Worm (Caenorhabditis elegans): ENCODE data around the gene arrd-18.

The arrd-18 gene

ce11 chrV:3324178-3324577, 12.3 kb upstream of the arrd-18 start, which contains the start of gene C17B7.8:
Gene C17B7.8, minus strand, starts transcription at chrV:3324278.
- TF ChIP-seq F16B12.6 (tag; optimal IDR thresholded peaks at IDR 0.05) (no peak), egl-13 (tag; optimal IDR thresholded peaks at IDR 0.05) (no peak), fkh-8 (tag; optimal IDR thresholded peaks at IDR 0.05) (no peak), ceh-82 (tag; optimal IDR thresholded peaks at IDR 0.05) (no peak), mef-2 (tag; optimal IDR thresholded peaks at IDR 0.05) (no peak), pqm-1 (tag; optimal IDR thresholded peaks at IDR 0.05) (no peak), unc-30 (tag; optimal IDR thresholded peaks at IDR 0.05) (no peak), nhr-28 (tag; optimal IDR thresholded peaks at IDR 0.05) (no peak), Y116A8C.19 (tag; optimal IDR thresholded peaks at IDR 0.05; ENCODE audit: borderline replicate concordance) (no peak), lir-3 (tag; optimal IDR thresholded peaks at IDR 0.05; ENCODE audit: poor library complexity) (no peak)

ce11 chrV:3320432-3320831, 8.5 kb upstream of the arrd-18 start, which contains the start of gene C17B7.14:
Gene C17B7.14, minus strand, starts transcription at chrV:3320532.
- no peak for TF ChIP-seq ama-1 (optimal IDR thresholded peaks at IDR 0.05)

ce11 chrV:3320005-3320404, 8.1 kb upstream of the arrd-18 start, which contains the start of gene F35F10.14:
Gene F35F10.14, minus strand, starts transcription at chrV:3320105.
- TF ChIP-seq tbx-2 (tag; optimal IDR thresholded peaks at IDR 0.05) (no peak), fkh-4 (tag; optimal IDR thresholded peaks at IDR 0.05; ENCODE audit: borderline replicate concordance) (no peak), sup-37 (GFP tag; optimal IDR thresholded peaks at IDR 0.05) (no peak), jun-1 (tag; optimal IDR thresholded peaks at IDR 0.05) (no peak), dpl-1 (GFP tag; optimal IDR thresholded peaks at IDR 0.05) (no peak), lin-39 (tag; optimal IDR thresholded peaks at IDR 0.05) (no peak), vab-15 (tag; optimal IDR thresholded peaks at IDR 0.05) (no peak), ztf-4 (tag; optimal IDR thresholded peaks at IDR 0.05) (no peak), fos-1 (tag; optimal IDR thresholded peaks at IDR 0.05) (no peak), ceh-63 (GFP tag; optimal IDR thresholded peaks at IDR 0.05) (no peak), nhr-84 (tag; optimal IDR thresholded peaks at IDR 0.05) (no peak), nhr-85 (tag) (no peak), ets-5 (GFP tag; IDR thresholded peaks at IDR 0.05) (no peak), pag-3 (tag; optimal IDR thresholded peaks at IDR 0.05; ENCODE audit: borderline replicate concordance, insufficient read depth) (no peak), skn-1 (tag; optimal IDR thresholded peaks at IDR 0.05) (no peak), fkh-8 (tag; optimal IDR thresholded peaks at IDR 0.05) (no peak), unc-86 (tag; optimal IDR thresholded peaks at IDR 0.05) (no peak)

ce11 chrV:3318975-3319374, 7.1 kb upstream of the arrd-18 start, which contains the start of gene F35F10.13:
Gene F35F10.13, minus strand, starts transcription at chrV:3319075.
- TF ChIP-seq nhr-237 (tag; optimal IDR thresholded peaks at IDR 0.05), result no peak
- no peak for TF ChIP-seq elt-2 (tag; optimal IDR thresholded peaks at IDR 0.05)
- no peak for TF ChIP-seq mef-2 (tag; optimal IDR thresholded peaks at IDR 0.05)
- no peak for TF ChIP-seq lin-39 (tag; optimal IDR thresholded peaks at IDR 0.05)
- TF ChIP-seq ztf-11 (tag; optimal IDR thresholded peaks at IDR 0.05), result no peak

ce11 chrV:3316108-3316507, 4.2 kb upstream of the arrd-18 start, which contains the start of gene F35F10.1:
Gene F35F10.1, plus strand, starts transcription at chrV:3316307.
- TF ChIP-seq blmp-1 (tag; optimal IDR thresholded peaks at IDR 0.05) (peak; percentile 37), nhr-28 (tag; optimal IDR thresholded peaks at IDR 0.05) (no peak), aly-2 (tag; optimal IDR thresholded peaks at IDR 0.05) (no peak), lin-13 (GFP tag; optimal IDR thresholded peaks at IDR 0.05) (no peak), nhr-85 (tag) (peak; percentile 69), grh-1 (GFP tag; IDR thresholded peaks at IDR 0.05) (peak; percentile 9; the same call in 1 of the 2 replicates)

ce11 chrV:3315308-3315707, 3.4 kb upstream of the arrd-18 start, which contains the start of gene arrd-19:
Gene arrd-19, minus strand, starts transcription at chrV:3315516.
- TF ChIP-seq C16A3.4 (tag; optimal IDR thresholded peaks at IDR 0.05), result peak; percentile 49
- TF ChIP-seq lin-35 (GFP tag; optimal IDR thresholded peaks at IDR 0.05), result peak; percentile 49 to 64
- TF ChIP-seq nhr-90 (tag; optimal IDR thresholded peaks at IDR 0.05; ENCODE audit: poor library complexity), result peak; percentile 34
- TF ChIP-seq mep-1 (tag; optimal IDR thresholded peaks at IDR 0.05), result peak; percentile 88
- TF ChIP-seq unc-30 (tag; optimal IDR thresholded peaks at IDR 0.05), result no peak
- no peak for TF ChIP-seq efl-3 (GFP tag; optimal IDR thresholded peaks at IDR 0.05)
- peak; percentile 82 for TF ChIP-seq snu-23 (GFP tag; optimal IDR thresholded peaks at IDR 0.05)
- TF ChIP-seq mdl-1 (tag; optimal IDR thresholded peaks at IDR 0.05), result peak in 1 of 2 experiments; percentile 71
- peak; percentile 19 for TF ChIP-seq egl-13 (tag; optimal IDR thresholded peaks at IDR 0.05)
- peak; percentile 88 for TF ChIP-seq nhr-71 (tag; optimal IDR thresholded peaks at IDR 0.05)
- TF ChIP-seq F16B12.6 (tag; optimal IDR thresholded peaks at IDR 0.05), result peak; percentile 86
- peak; percentile 63 for TF ChIP-seq unc-130 (tag; optimal IDR thresholded peaks at IDR 0.05)
- TF ChIP-seq ceh-88 (GFP tag; IDR thresholded peaks at IDR 0.05), result no peak
- no peak for TF ChIP-seq hpl-2 (GFP tag; optimal IDR thresholded peaks at IDR 0.05)

Measured in whole organism, L1 larva.